Worm (Caenorhabditis elegans): ENCODE measurements around the gene srw-130.
"Not testable (repeated sequence)": the region's sequence is repeated elsewhere in the genome, so short reads cannot be mapped to it uniquely, and the experiment has no call there.

- not testable (repeated sequence) for TF ChIP-seq tbx-2 (tag; optimal IDR thresholded peaks at IDR 0.05); elt-2 (tag; optimal IDR thresholded peaks at IDR 0.05); hlh-13 (GFP tag; optimal IDR thresholded peaks at IDR 0.05); pag-3 (tag; optimal IDR thresholded peaks at IDR 0.05; ENCODE audit: borderline replicate concordance); pros-1 (tag; optimal IDR thresholded peaks at IDR 0.05); syd-9 (tag; optimal IDR thresholded peaks at IDR 0.05); C38D4.7 (GFP tag; optimal IDR thresholded peaks at IDR 0.05); ceh-45 (GFP tag; IDR thresholded peaks at IDR 0.05); pat-9 (tag; optimal IDR thresholded peaks at IDR 0.05); lim-6 (tag; optimal IDR thresholded peaks at IDR 0.05); ama-1 (optimal IDR thresholded peaks at IDR 0.05); F13H6.1 (tag; optimal IDR thresholded peaks at IDR 0.05); ceh-18 (tag; optimal IDR thresholded peaks at IDR 0.05); pha-4 (tag; optimal IDR thresholded peaks at IDR 0.05)
Measured at ce11 chrV:3572408-3572807, 23.7 kb upstream of the srw-130 start, which contains the start of gene F40C5.1.
